Fruit fly (Drosophila melanogaster): ENCODE measurements around the gene Jon99Fii.

Jon99Fii gene

dm6 chr3R:30454442-30454841 is 33.3 kb downstream of the Jon99Fii start:
- no peak for TF ChIP-seq psq (optimal IDR thresholded peaks at IDR 0.05)
- no peak for TF ChIP-seq CG8478 (optimal IDR thresholded peaks at IDR 0.05)
- no peak for TF ChIP-seq usp (GFP tag; optimal IDR thresholded peaks at IDR 0.05)
- no peak for TF ChIP-seq Dll (optimal IDR thresholded peaks at IDR 0.05)
- TF ChIP-seq pan (optimal IDR thresholded peaks at IDR 0.05): no peak
- no peak for TF ChIP-seq EcR (GFP tag; optimal IDR thresholded peaks at IDR 0.05)

dm6 chr3R:30453236-30453635 is 34.5 kb downstream of the Jon99Fii start:
- TF ChIP-seq usp (GFP tag; optimal IDR thresholded peaks at IDR 0.05) (no peak), Dll (optimal IDR thresholded peaks at IDR 0.05) (no peak), CG8478 (optimal IDR thresholded peaks at IDR 0.05) (no peak), pan (optimal IDR thresholded peaks at IDR 0.05) (no peak), psq (optimal IDR thresholded peaks at IDR 0.05) (no peak), EcR (GFP tag; optimal IDR thresholded peaks at IDR 0.05) (no peak)

dm6 chr3R:30450690-30451343 is 36.9 kb downstream of the Jon99Fii start:
- TF ChIP-seq EcR (GFP tag; optimal IDR thresholded peaks at IDR 0.05) (no peak), usp (GFP tag; optimal IDR thresholded peaks at IDR 0.05) (no peak), Dll (optimal IDR thresholded peaks at IDR 0.05) (no peak), CG8478 (optimal IDR thresholded peaks at IDR 0.05) (no peak), pan (optimal IDR thresholded peaks at IDR 0.05) (no peak), psq (optimal IDR thresholded peaks at IDR 0.05) (no peak)

dm6 chr3R:30450224-30450623 is 37.5 kb downstream of the Jon99Fii start:
- TF ChIP-seq Dll (optimal IDR thresholded peaks at IDR 0.05) (peak; percentile 91), psq (optimal IDR thresholded peaks at IDR 0.05) (no peak), EcR (GFP tag; optimal IDR thresholded peaks at IDR 0.05) (no peak)

- TF ChIP-seq usp (GFP tag; optimal IDR thresholded peaks at IDR 0.05) (no peak), pan (optimal IDR thresholded peaks at IDR 0.05) (no peak), EcR (GFP tag; optimal IDR thresholded peaks at IDR 0.05) (no peak), CG8478 (optimal IDR thresholded peaks at IDR 0.05) (no peak), psq (optimal IDR thresholded peaks at IDR 0.05) (no peak), Dll (optimal IDR thresholded peaks at IDR 0.05) (no peak)
These were observed 38.3 kb downstream of the Jon99Fii start for dm6 chr3R:30449446-30449845.

dm6 chr3R:30444946-30445345 is 42.8 kb downstream of the Jon99Fii start, which contains the start of gene Osi23:
Osi23 (minus strand) TSS chr3R:30445046.
- TF ChIP-seq psq (optimal IDR thresholded peaks at IDR 0.05) (no peak), EcR (GFP tag; optimal IDR thresholded peaks at IDR 0.05) (no peak), CG8478 (optimal IDR thresholded peaks at IDR 0.05) (no peak), pan (optimal IDR thresholded peaks at IDR 0.05) (no peak), usp (GFP tag; optimal IDR thresholded peaks at IDR 0.05) (no peak), Dll (optimal IDR thresholded peaks at IDR 0.05) (no peak)

- no peak for TF ChIP-seq EcR (GFP tag; optimal IDR thresholded peaks at IDR 0.05)
- TF ChIP-seq usp (GFP tag; optimal IDR thresholded peaks at IDR 0.05): no peak
- TF ChIP-seq CG8478 (optimal IDR thresholded peaks at IDR 0.05): no peak
- TF ChIP-seq psq (optimal IDR thresholded peaks at IDR 0.05): no peak
- TF ChIP-seq Dll (optimal IDR thresholded peaks at IDR 0.05): no peak
- no peak for TF ChIP-seq pan (optimal IDR thresholded peaks at IDR 0.05)
These were observed 44.1 kb downstream of the Jon99Fii start, which contains the start of gene CG15537 for dm6 chr3R:30443549-30444133. CG15537 (minus strand) TSS chr3R:30443599.

All from whole organism.